Worm (Caenorhabditis elegans): ENCODE measurements around the gene fox-1.

Gene fox-1

DNA sequence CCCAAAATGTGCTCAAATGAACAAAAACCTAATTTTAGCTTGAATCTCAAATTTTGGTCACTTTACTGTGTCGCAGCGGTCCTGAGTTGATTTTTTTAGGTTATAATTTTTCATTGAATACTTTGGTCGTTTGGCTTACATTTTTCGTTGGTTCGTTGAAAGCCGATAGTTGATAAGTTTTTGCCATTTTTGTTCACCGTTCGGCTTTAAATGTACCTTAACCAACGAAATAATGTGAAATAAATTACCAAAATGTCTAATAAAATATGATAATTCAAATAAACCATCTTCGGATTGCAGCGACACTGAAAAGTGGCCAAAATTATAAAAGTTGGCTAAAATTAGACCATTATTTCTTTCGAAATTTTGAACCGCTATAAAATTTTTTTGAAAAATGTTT, 29.4 kb downstream of the fox-1 start:
- TF ChIP-seq flh-1 (GFP tag; optimal IDR thresholded peaks at IDR 0.05) (no peak), tbx-8 (GFP tag; optimal IDR thresholded peaks at IDR 0.05) (no peak), bed-3 (GFP tag; optimal IDR thresholded peaks at IDR 0.05) (no peak), nhr-76 (tag; optimal IDR thresholded peaks at IDR 0.05) (no peak), ceh-39 (tag; optimal IDR thresholded peaks at IDR 0.05) (no peak), elt-3 (tag; optimal IDR thresholded peaks at IDR 0.05) (no peak), ztf-11 (tag; optimal IDR thresholded peaks at IDR 0.05) (no peak), ceh-83 (GFP tag; optimal IDR thresholded peaks at IDR 0.05) (no peak), lsy-2 (tag; optimal IDR thresholded peaks at IDR 0.05) (no peak), unc-120 (tag; optimal IDR thresholded peaks at IDR 0.05; ENCODE audit: poor library complexity, severe bottlenecking) (no peak), M03D4.4 (tag; optimal IDR thresholded peaks at IDR 0.05) (no peak)

ce11 chrX:2427404-2427803, 32.3 kb downstream of the fox-1 start, which contains the start of gene gcy-31:
gcy-31 (minus strand) TSS chrX:2427504.
- no peak for TF ChIP-seq nhr-12 (tag; optimal IDR thresholded peaks at IDR 0.05)
- no peak for TF ChIP-seq zip-8 (tag; optimal IDR thresholded peaks at IDR 0.05)
- TF ChIP-seq ham-2 (GFP tag; optimal IDR thresholded peaks at IDR 0.05): no peak
- TF ChIP-seq ces-1 (GFP tag; optimal IDR thresholded peaks at IDR 0.05): no peak
- no peak for TF ChIP-seq M03D4.4 (tag; optimal IDR thresholded peaks at IDR 0.05)
- no peak for TF ChIP-seq hlh-1 (tag; optimal IDR thresholded peaks at IDR 0.05)
- TF ChIP-seq sptf-1 (tag; optimal IDR thresholded peaks at IDR 0.05): no peak
- TF ChIP-seq elt-1 (tag; optimal IDR thresholded peaks at IDR 0.05; ENCODE audit: borderline replicate concordance, insufficient read depth): no peak
- no peak for TF ChIP-seq elt-3 (tag; optimal IDR thresholded peaks at IDR 0.05)

- no peak for TF ChIP-seq M03D4.4 (tag; optimal IDR thresholded peaks at IDR 0.05)
- no peak for TF ChIP-seq unc-120 (tag; optimal IDR thresholded peaks at IDR 0.05; ENCODE audit: poor library complexity, severe bottlenecking)
- no peak for TF ChIP-seq sptf-1 (tag; optimal IDR thresholded peaks at IDR 0.05)
- peak; percentile 54 for TF ChIP-seq unc-62 (GFP tag; optimal IDR thresholded peaks at IDR 0.05)
- peak; percentile 30 for TF ChIP-seq elt-1 (tag; optimal IDR thresholded peaks at IDR 0.05; ENCODE audit: borderline replicate concordance, insufficient read depth)
- TF ChIP-seq nhr-12 (tag; optimal IDR thresholded peaks at IDR 0.05): no peak
- TF ChIP-seq nhr-237 (tag; optimal IDR thresholded peaks at IDR 0.05): no peak
These were observed 32.8 kb downstream of the fox-1 start for ce11 chrX:2426932-2427331.

DNA sequence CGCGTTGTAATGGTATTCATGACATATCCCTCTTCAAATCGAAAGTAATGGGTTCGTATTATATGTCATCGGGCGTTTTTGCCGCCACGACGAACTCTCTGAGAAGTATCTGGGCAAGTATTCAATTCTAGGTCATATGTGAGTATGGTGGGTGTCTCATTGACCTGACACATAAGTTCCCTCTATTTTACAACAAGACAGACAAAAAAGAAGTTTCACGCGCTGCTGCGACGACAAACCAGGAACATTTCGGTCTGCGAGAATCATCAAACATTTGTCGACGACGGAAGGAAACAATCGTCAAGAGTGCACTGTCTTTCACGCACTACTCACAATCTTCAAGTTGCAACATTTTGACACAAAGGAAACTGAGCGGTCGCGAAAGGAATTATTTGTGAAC, 34.4 kb downstream of the fox-1 start:
- TF ChIP-seq ceh-39 (tag; optimal IDR thresholded peaks at IDR 0.05): no peak
- TF ChIP-seq cnd-1 (tag; optimal IDR thresholded peaks at IDR 0.05): no peak
- TF ChIP-seq pha-4 (tag; optimal IDR thresholded peaks at IDR 0.05): peak; percentile 4

ce11 chrX:2422123-2422522, 37.6 kb downstream of the fox-1 start:
- TF ChIP-seq hlh-1 (tag; optimal IDR thresholded peaks at IDR 0.05): no peak
- no peak for TF ChIP-seq blmp-1 (tag; optimal IDR thresholded peaks at IDR 0.05)
- TF ChIP-seq nhr-76 (tag; optimal IDR thresholded peaks at IDR 0.05): no peak
- no peak for TF ChIP-seq drap-1 (GFP tag; optimal IDR thresholded peaks at IDR 0.05)
- TF ChIP-seq ceh-83 (GFP tag; optimal IDR thresholded peaks at IDR 0.05): no peak
- no peak for TF ChIP-seq elt-1 (tag; optimal IDR thresholded peaks at IDR 0.05; ENCODE audit: borderline replicate concordance, insufficient read depth)
- TF ChIP-seq ceh-43 (GFP tag; optimal IDR thresholded peaks at IDR 0.05): no peak

DNA sequence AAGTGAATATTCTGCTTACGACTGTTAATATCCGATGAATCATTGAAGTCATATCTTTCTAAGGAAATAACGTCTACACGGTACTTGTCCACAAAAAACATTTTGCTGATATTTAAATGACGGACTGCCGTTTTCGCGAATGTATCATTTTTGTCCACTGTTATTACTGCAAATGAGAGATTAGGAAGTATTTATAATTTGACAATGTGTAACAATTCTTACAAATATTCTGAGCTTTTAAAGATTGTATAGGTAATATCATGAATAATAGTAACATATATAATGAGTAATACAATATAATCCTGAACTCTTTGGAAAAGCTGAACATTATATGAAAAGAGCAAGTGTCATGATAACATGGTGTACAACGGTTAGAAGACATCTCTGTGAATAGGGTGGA, 39.9 kb downstream of the fox-1 start, which contains the start of gene glr-7:
Gene glr-7 (minus strand): TSS at position 101 of the 400 bp plus-strand sequence.
- no peak for TF ChIP-seq ztf-11 (tag; optimal IDR thresholded peaks at IDR 0.05)
- no peak for TF ChIP-seq flh-1 (GFP tag; optimal IDR thresholded peaks at IDR 0.05)

DNA sequence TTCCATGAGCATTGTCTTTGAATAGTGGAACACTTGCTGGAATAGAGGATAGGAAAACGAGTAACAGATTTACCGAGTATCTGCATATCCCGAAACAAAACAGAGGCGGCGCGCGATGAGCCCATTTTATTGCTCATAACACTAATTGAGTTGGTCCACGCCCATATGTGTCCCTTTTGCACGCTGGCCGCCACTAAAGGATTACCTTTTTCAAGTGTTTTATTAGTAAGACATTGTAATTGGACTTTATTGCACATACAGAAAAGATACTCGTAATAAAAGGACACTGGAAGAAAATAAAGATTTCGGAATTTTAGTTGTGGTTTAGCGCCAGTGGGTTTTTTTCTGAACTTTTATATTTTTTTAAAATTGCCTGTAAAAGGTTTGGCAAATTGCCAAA, 46.4 kb downstream of the fox-1 start, which contains the start of gene hlh-15:
Gene hlh-15 (minus strand): TSS at position 101 of the 400 bp plus-strand sequence.
- TF ChIP-seq mls-2 (tag; optimal IDR thresholded peaks at IDR 0.05): no peak
- no peak for TF ChIP-seq nhr-28 (tag; optimal IDR thresholded peaks at IDR 0.05)
- no peak for TF ChIP-seq cnd-1 (tag; optimal IDR thresholded peaks at IDR 0.05)
